Worm (Caenorhabditis elegans) whole organism, L1 larva: ENCODE measurements around the gene Y69A2AR.31.

Source experiments
- elt-2 ChIP-seq: sonication (generic microtip); optimal IDR thresholded peaks from 2 replicates; lab custom pipeline; 2016; ENCODE audit warnings: missing genetic modification characterization, mild to moderate bottlenecking, inconsistent platforms, missing compliant biosample characterization, missing genetic modification reagents
- ets-5 ChIP-seq: fragments of 200-800 bp; sonication (Bioruptor generic); IDR thresholded peaks from 2 replicates; pipeline ENCODE4 v1.3.6; 2022; ENCODE audit warnings: missing genetic modification characterization, missing compliant biosample characterization
- lin-39 ChIP-seq: fragments of 150-350 bp; optimal IDR thresholded peaks from 2 replicates; lab custom pipeline; 2014; ENCODE audit warnings: missing biosample characterization, missing genetic modification reagents, missing genetic modification characterization
- nhr-28 ChIP-seq: fragments of 150-350 bp; optimal IDR thresholded peaks from 2 replicates; lab custom pipeline; 2014; ENCODE audit warnings: missing biosample characterization, missing genetic modification characterization

DNA sequence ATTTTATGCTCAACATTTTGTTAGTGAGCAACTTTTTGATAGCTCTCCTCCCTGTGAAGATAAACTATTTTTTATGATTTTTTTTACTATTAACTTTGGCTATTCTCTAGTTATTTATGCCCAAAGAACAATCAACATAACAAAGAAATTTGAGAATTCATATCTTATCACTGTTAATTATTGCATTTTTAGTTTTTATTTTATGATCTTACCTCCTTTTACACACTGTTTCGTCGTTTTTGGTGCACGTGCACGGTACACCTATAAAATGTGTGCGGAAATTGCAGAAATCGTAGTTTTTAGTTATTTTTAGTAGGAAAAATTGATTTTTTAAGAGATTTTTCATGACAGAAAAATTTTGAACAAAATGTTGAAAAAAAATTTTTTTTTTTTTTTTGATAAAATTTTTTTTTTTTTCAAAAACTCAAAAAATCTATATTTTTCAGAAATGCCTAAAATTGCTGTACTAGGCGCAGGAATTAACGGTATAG, 50.0 kb downstream of the Y69A2AR.31 start, which contains the start of gene daao-1:
- TF ChIP-seq lin-39 (tag; lab: Kevin White, UChicago) (no peak), elt-2 (tag; lab: Kevin White, UChicago) (peak; percentile 7), ets-5 (GFP tag; lab: Robert Waterston, UW) (no peak), nhr-28 (tag; lab: Kevin White, UChicago) (no peak)
